Fruit fly (Drosophila melanogaster): ENCODE measurements around the gene rin.

rin gene

DNA sequence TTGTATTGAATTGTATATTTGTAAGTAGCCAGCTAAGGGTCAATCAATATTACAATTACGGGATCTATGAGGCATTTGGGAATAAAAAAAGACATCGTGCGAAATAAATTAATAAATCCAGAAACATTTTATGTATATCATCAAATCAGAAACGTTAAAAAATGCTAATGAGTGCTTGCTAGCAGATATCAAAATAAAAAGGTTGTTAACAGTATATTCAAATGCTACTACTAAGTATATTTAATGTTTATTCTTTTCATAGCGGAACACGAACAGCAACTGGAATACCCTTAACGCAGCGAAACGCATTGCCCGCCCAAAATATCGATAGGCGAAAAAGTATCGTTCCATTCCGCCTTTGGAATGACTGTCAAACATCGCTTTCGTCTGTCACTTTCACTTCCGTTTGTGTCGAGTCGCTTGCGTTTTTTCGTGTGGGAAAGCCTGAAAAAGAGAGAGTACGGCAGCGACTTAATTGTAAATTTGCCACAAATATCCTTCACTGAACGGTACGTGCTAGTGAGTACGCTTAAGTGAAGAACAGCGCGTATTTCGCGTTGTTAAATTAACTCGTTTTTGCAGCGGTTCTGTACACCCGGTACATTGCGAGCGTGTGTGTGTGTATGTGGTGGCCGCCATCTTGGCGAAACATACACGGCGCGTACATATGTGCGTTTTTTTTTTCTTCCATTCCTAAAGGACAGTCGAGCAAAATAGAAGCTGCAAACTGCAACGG is 14.3 kb downstream of the rin start, which contains the start of gene B52:
Gene B52 (plus strand): TSS at position 388 of the 736 bp plus-strand sequence.
- TF ChIP-seq Myc (optimal IDR thresholded peaks at IDR 0.05), result peak; percentile 30
- TF ChIP-seq Rel (GFP tag; optimal IDR thresholded peaks at IDR 0.05), result no peak
- peak; percentile 35 for TF ChIP-seq Rel (tag; optimal IDR thresholded peaks at IDR 0.05)
- no peak for TF ChIP-seq lola (GFP tag; optimal IDR thresholded peaks at IDR 0.05)
- peak; percentile 30 for TF ChIP-seq psq (GFP tag; optimal IDR thresholded peaks at IDR 0.05)
- TF ChIP-seq Jra (GFP tag; optimal IDR thresholded peaks at IDR 0.05), result no peak
- TF ChIP-seq Hr78 (GFP tag; optimal IDR thresholded peaks at IDR 0.05), result no peak
- peak; percentile 47 for TF ChIP-seq Dif (GFP tag; optimal IDR thresholded peaks at IDR 0.05; ENCODE audit: partially characterized antibody)
- TF ChIP-seq jim (GFP tag; optimal IDR thresholded peaks at IDR 0.05), result no peak
- TF ChIP-seq Sp1 (GFP tag; optimal IDR thresholded peaks at IDR 0.05), result peak; percentile 83
- TF ChIP-seq Hr83 (GFP tag; optimal IDR thresholded peaks at IDR 0.05; ENCODE audit: poor library complexity, severe bottlenecking), result peak; percentile 75
- TF ChIP-seq sv (GFP tag; optimal IDR thresholded peaks at IDR 0.05), result peak; percentile 40
- peak; percentile 5 for TF ChIP-seq Vsx2 (GFP tag; optimal IDR thresholded peaks at IDR 0.05; ENCODE audit: partially characterized antibody)
- TF ChIP-seq N (GFP tag; optimal IDR thresholded peaks at IDR 0.05), result peak; percentile 25
- no peak for TF ChIP-seq brk (GFP tag; optimal IDR thresholded peaks at IDR 0.05)
- TF ChIP-seq woc (GFP tag; optimal IDR thresholded peaks at IDR 0.05), result peak; percentile 4
- no peak for TF ChIP-seq CrebA (GFP tag; optimal IDR thresholded peaks at IDR 0.05; ENCODE audit: borderline replicate concordance)
- TF ChIP-seq dmrt93B (GFP tag; optimal IDR thresholded peaks at IDR 0.05), result peak; percentile 53
- peak; percentile 49 for TF ChIP-seq Hnf4 (GFP tag; optimal IDR thresholded peaks at IDR 0.05)
- TF ChIP-seq br (GFP tag; optimal IDR thresholded peaks at IDR 0.05), result peak; percentile 75
- peak in 1 of 2 experiments; percentile 35 for TF ChIP-seq foxo (GFP tag; optimal IDR thresholded peaks at IDR 0.05)
- no peak for TF ChIP-seq sage (GFP tag; optimal IDR thresholded peaks at IDR 0.05)
- TF ChIP-seq ey (GFP tag; optimal IDR thresholded peaks at IDR 0.05), result peak; percentile 48
- TF ChIP-seq CG32264 (GFP tag; optimal IDR thresholded peaks at IDR 0.05), result peak; percentile 54
- peak; percentile 49 for TF ChIP-seq tai (GFP tag; optimal IDR thresholded peaks at IDR 0.05)
- peak; percentile 37 for TF ChIP-seq fru (GFP tag; optimal IDR thresholded peaks at IDR 0.05)
- TF ChIP-seq CG9705 (GFP tag; optimal IDR thresholded peaks at IDR 0.05), result peak; percentile 56
- TF ChIP-seq Dfd (GFP tag; optimal IDR thresholded peaks at IDR 0.05), result no peak
- peak; percentile 59 for TF ChIP-seq OdsH (GFP tag; optimal IDR thresholded peaks at IDR 0.05)
- peak; percentile 30 for TF ChIP-seq HLH106 (tag; optimal IDR thresholded peaks at IDR 0.05)
- TF ChIP-seq rgr (GFP tag; optimal IDR thresholded peaks at IDR 0.05), result peak; percentile 79
- no peak for TF ChIP-seq pan (optimal IDR thresholded peaks at IDR 0.05)
- peak; percentile 69 for TF ChIP-seq h (GFP tag; optimal IDR thresholded peaks at IDR 0.05)
- TF ChIP-seq GATAd (GFP tag; optimal IDR thresholded peaks at IDR 0.05), result no peak

DNA sequence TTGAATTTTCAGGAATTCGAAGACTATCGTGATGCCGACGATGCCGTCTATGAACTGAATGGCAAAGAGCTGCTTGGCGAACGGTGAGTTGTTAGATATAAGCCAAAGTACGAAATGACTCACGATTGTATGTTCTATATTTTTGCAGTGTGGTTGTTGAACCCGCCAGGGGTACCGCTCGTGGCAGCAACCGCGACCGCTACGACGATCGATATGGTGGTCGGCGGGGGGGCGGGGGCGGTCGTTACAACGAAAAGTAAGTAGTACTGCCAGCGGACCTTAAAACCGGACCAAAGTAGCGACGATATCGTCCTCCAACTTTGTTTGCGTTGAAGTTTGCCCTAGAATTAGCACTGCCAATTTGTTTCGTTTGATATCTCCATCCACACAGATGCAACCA is 15.3 kb downstream of the rin start:
- TF ChIP-seq CrebA (GFP tag; optimal IDR thresholded peaks at IDR 0.05; ENCODE audit: borderline replicate concordance) (no peak), jim (GFP tag; optimal IDR thresholded peaks at IDR 0.05) (no peak), Rel (GFP tag; optimal IDR thresholded peaks at IDR 0.05) (no peak), Rel (tag; optimal IDR thresholded peaks at IDR 0.05) (no peak), sv (GFP tag; optimal IDR thresholded peaks at IDR 0.05) (no peak), brk (GFP tag; optimal IDR thresholded peaks at IDR 0.05) (no peak)

DNA sequence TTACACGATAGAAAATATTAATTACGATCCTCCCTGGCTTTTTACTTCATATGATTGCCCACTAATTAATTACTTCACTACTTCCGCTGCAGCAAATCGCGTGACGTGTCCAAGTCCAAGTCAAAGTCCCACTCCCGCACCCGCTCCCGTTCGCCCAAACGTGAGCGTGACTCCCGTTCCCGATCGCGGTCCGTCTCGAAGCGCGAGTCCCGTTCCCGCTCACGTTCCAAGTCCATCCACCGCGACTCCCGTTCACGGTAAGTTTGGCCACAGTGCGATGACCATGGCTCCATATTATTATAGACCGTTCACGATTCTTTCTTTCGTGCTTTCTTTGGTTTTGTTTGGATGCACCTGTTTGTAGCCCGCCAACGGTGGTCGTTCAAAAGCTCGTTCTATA is 19.2 kb downstream of the rin start:
- TF ChIP-seq psq (GFP tag; optimal IDR thresholded peaks at IDR 0.05), result no peak

DNA sequence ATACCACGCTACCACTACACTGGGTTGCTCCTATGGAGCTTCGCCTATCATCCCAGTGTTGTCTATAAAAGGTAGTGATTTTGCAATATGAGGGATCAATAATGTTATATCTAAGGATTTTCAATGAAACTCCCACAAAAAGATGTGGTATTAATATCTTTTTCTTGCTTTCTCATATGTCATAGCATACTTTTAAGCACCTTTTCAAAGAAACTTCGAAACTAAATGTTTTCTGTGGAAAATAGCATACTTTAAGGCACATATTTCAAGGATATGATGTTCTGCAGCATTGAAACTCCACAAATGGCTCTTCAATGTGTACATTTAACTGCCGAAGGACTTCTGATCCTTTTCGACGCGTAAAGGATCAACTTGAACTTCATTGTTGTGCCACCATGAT is 26.1 kb downstream of the rin start:
- TF ChIP-seq Jra (GFP tag; optimal IDR thresholded peaks at IDR 0.05) (no peak), usp (GFP tag; optimal IDR thresholded peaks at IDR 0.05) (no peak), sage (GFP tag; optimal IDR thresholded peaks at IDR 0.05) (no peak), jim (GFP tag; optimal IDR thresholded peaks at IDR 0.05) (no peak), Rel (GFP tag; optimal IDR thresholded peaks at IDR 0.05) (no peak), Rel (tag; optimal IDR thresholded peaks at IDR 0.05) (no peak), Dif (GFP tag; optimal IDR thresholded peaks at IDR 0.05; ENCODE audit: partially characterized antibody) (no peak), ey (GFP tag; optimal IDR thresholded peaks at IDR 0.05) (no peak), rgr (GFP tag; optimal IDR thresholded peaks at IDR 0.05) (no peak), Myc (optimal IDR thresholded peaks at IDR 0.05) (no peak), Hnf4 (GFP tag; optimal IDR thresholded peaks at IDR 0.05) (no peak)
